Fruit fly (Drosophila melanogaster): ENCODE data around the gene CG11178.

DNA sequence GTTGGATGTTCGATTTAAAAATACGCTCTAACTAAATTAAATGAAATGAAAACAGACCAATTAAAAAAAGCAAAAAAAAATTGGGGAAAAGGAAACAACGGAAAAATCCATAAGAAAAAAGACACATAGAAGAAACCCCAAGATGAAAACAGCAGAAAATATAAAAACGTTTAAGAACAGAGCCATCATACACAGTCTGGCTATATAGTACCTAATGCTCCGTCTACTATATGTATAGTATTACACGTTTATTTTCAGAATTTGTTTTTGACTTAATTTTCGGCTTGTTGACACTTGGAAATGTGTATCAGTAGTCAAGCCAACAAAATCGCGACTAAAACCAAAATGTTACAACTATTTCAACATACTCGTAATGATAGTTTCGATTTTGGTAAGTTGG is at the start of gene CG11178:
- TF ChIP-seq EcR (GFP tag; optimal IDR thresholded peaks at IDR 0.05): no peak
- TF ChIP-seq Snoo (tag; optimal IDR thresholded peaks at IDR 0.05): no peak
- no peak for TF ChIP-seq CG9948 (tag; optimal IDR thresholded peaks at IDR 0.05)
- no peak for TF ChIP-seq CG34367 (tag; optimal IDR thresholded peaks at IDR 0.05)
- TF ChIP-seq CG15710 (tag; optimal IDR thresholded peaks at IDR 0.05): no peak
- TF ChIP-seq Pif1B (GFP tag; optimal IDR thresholded peaks at IDR 0.05): no peak
